Fruit fly (Drosophila melanogaster) whole organism, embryonic: Measurements from ENCODE around the gene Eip63E.
A peak's percentile ranks its signal among the peaks of the same experiment; 100 is the strongest.

ENCODE experiments used
- CG10209 ChIP-seq: fragments of 200-800 bp; sonication (Bioruptor generic); optimal IDR thresholded peaks from 3 replicates; lab custom pipeline; 2017; ENCODE audit warnings: missing biosample characterization, mild to moderate bottlenecking, missing genetic modification characterization, missing genetic modification reagents
- CG10979 ChIP-seq: fragments of 200-800 bp; sonication (Bioruptor generic); optimal IDR thresholded peaks from 2 replicates; lab custom pipeline; 2018; ENCODE audit warnings: missing biosample characterization, mild to moderate bottlenecking, missing genetic modification characterization, moderate library complexity
- CG11398 ChIP-seq: fragments of 200-800 bp; sonication (Bioruptor generic); optimal IDR thresholded peaks from 2 replicates; lab custom pipeline; 2016; ENCODE audit warnings: missing biosample characterization, missing genetic modification characterization
- CG12659 ChIP-seq: fragments of 200-800 bp; sonication (Bioruptor generic); optimal IDR thresholded peaks from 3 replicates; lab custom pipeline; 2017; ENCODE audit warnings: mild to moderate bottlenecking, missing biosample characterization, missing genetic modification reagents, missing genetic modification characterization
- CG14050 ChIP-seq: fragments of 200-800 bp; sonication (Bioruptor generic); IDR thresholded peaks from 3 replicates; pipeline ENCODE4 v1.3.6; 2022; ENCODE audit warnings: missing biosample characterization, missing genetic modification characterization
- CG1647 ChIP-seq: fragments of 200-800 bp; sonication (Bioruptor generic); optimal IDR thresholded peaks from 3 replicates; lab custom pipeline; 2016; ENCODE audit warnings: missing biosample characterization, missing genetic modification characterization
- CG18764 ChIP-seq: fragments of 200-800 bp; sonication (Bioruptor generic); optimal IDR thresholded peaks from 3 replicates; lab custom pipeline; 2016; ENCODE audit warnings: missing biosample characterization, missing genetic modification characterization
- CG30431 ChIP-seq: fragments of 200-800 bp; sonication (Bioruptor generic); optimal IDR thresholded peaks from 2 replicates; lab custom pipeline; 2017; ENCODE audit warnings: missing biosample characterization, missing genetic modification characterization
- CG31224 ChIP-seq: fragments of 200-800 bp; sonication (Bioruptor generic); IDR thresholded peaks from 2 replicates; pipeline ENCODE4 v1.3.6; 2022; ENCODE audit warnings: missing biosample characterization, missing genetic modification characterization
- CG4360 ChIP-seq: fragments of 200-800 bp; sonication (Bioruptor generic); IDR thresholded peaks from 2 replicates; pipeline ENCODE4 v1.3.6; 2022; ENCODE audit warnings: missing biosample characterization, missing genetic modification characterization
- CG6272 ChIP-seq: fragments of 200-800 bp; sonication (Bioruptor generic); IDR thresholded peaks from 2 replicates; pipeline ENCODE4 v1.3.6; 2022; ENCODE audit warnings: missing biosample characterization, missing genetic modification characterization
- CG6689 ChIP-seq: fragments of 200-800 bp; sonication (Bioruptor generic); IDR thresholded peaks from 2 replicates; pipeline ENCODE4 v1.3.6; 2022; ENCODE audit warnings: missing biosample characterization, missing genetic modification characterization
- CG7745 ChIP-seq: fragments of 200-800 bp; sonication (Bioruptor generic); optimal IDR thresholded peaks from 2 replicates; lab custom pipeline; 2018; ENCODE audit warnings: missing biosample characterization, mild to moderate bottlenecking, missing genetic modification characterization, moderate library complexity
- CG8944 ChIP-seq: fragments of 200-800 bp; sonication (Bioruptor generic); optimal IDR thresholded peaks from 3 replicates; lab custom pipeline; 2016; ENCODE audit warnings: missing biosample characterization, missing genetic modification characterization
- D ChIP-seq, 2 experiments: fragments of 200-800 bp in 1 of 2; fragments of >200 bp in 1 of 2; sonication (Bioruptor generic) in 1 of 2; optimal IDR thresholded peaks; 2 replicates in 1 of 2; 3 replicates in 1 of 2; lab custom pipeline; 2017; ENCODE audit warnings: mild to moderate bottlenecking in 1 of 2, missing biosample characterization in 1 of 2, missing genetic modification characterization in 1 of 2, missing genetic modification reagents in 1 of 2
- Dek ChIP-seq: fragments of 200-800 bp; sonication (Bioruptor generic); optimal IDR thresholded peaks from 3 replicates; lab custom pipeline; 2019; ENCODE audit warnings: missing biosample characterization, mild to moderate bottlenecking, missing genetic modification characterization, moderate library complexity
- Ets65A ChIP-seq: fragments of 200-800 bp; sonication (Bioruptor generic); peaks from one replicate; lab custom pipeline; 2016; ENCODE audit warnings: missing biosample characterization, missing genetic modification characterization
- HHEX ChIP-seq: fragments of 200-800 bp; sonication (Bioruptor generic); optimal IDR thresholded peaks from 3 replicates; lab custom pipeline; 2017; ENCODE audit warnings: missing biosample characterization, mild to moderate bottlenecking, missing genetic modification characterization, missing genetic modification reagents
- Hr51 ChIP-seq, 2 experiments: fragments of 200-800 bp; sonication (Bioruptor generic); optimal IDR thresholded peaks; 2 replicates in 1 of 2; 3 replicates in 1 of 2; lab custom pipeline; 2016 to 2018; ENCODE audit warnings: missing biosample characterization in 2 of 2, missing genetic modification characterization in 2 of 2, mild to moderate bottlenecking in 1 of 2, moderate library complexity in 1 of 2
- Med ChIP-seq: fragments of 200-800 bp; sonication (Bioruptor generic); peaks from one replicate; lab custom pipeline; 2016; ENCODE audit warnings: missing biosample characterization, missing genetic modification characterization, mild to moderate bottlenecking, inconsistent platforms, moderate library complexity
- NFAT ChIP-seq: fragments of 200-800 bp; sonication (Bioruptor generic); IDR thresholded peaks from 2 replicates; pipeline ENCODE4 v1.3.6; 2022; ENCODE audit warnings: missing biosample characterization, missing genetic modification characterization
- abd-A ChIP-seq: fragments of 200-800 bp; sonication (Bioruptor generic); optimal IDR thresholded peaks from 3 replicates; lab custom pipeline; 2019; ENCODE audit warnings: missing biosample characterization, mild to moderate bottlenecking, missing genetic modification characterization, moderate library complexity
- al ChIP-seq: fragments of 200-800 bp; sonication (Bioruptor generic); IDR thresholded peaks from 2 replicates; pipeline ENCODE4 v1.3.6; 2022; ENCODE audit warnings: missing biosample characterization, missing genetic modification characterization
- bsh ChIP-seq, 2 experiments: fragments of 200-800 bp; sonication (Bioruptor generic); optimal IDR thresholded peaks; 2 replicates each; lab custom pipeline; 2017 to 2018; ENCODE audit warnings: mild to moderate bottlenecking in 2 of 2, missing biosample characterization in 2 of 2, missing genetic modification characterization in 2 of 2, moderate library complexity in 1 of 2
- disco-r ChIP-seq: fragments of 200-800 bp; sonication (Bioruptor generic); optimal IDR thresholded peaks from 2 replicates; lab custom pipeline; 2016; ENCODE audit warnings: missing biosample characterization, missing genetic modification characterization
- dmrt11E ChIP-seq: fragments of 200-800 bp; sonication (Bioruptor generic); optimal IDR thresholded peaks from 3 replicates; lab custom pipeline; 2018; ENCODE audit warnings: missing biosample characterization, mild to moderate bottlenecking, missing genetic modification characterization, moderate library complexity
- fd3F ChIP-seq: fragments of 200-800 bp; sonication (Bioruptor generic); optimal IDR thresholded peaks from 2 replicates; lab custom pipeline; 2018; ENCODE audit warnings: missing biosample characterization, mild to moderate bottlenecking, missing genetic modification characterization, moderate library complexity
- kay ChIP-seq: fragments of 200-800 bp; sonication (Bioruptor generic); optimal IDR thresholded peaks from 2 replicates; lab custom pipeline; 2016; ENCODE audit warnings: missing biosample characterization, missing genetic modification characterization
- lola ChIP-seq, 3 experiments: fragments of >200 bp in 2 of 3; fragments of 200-800 bp in 1 of 3; sonication (Bioruptor generic) in 1 of 3; optimal IDR thresholded peaks; 2 replicates each; lab custom pipeline; 2017 to 2019; ENCODE audit warnings: missing biosample characterization in 3 of 3, missing genetic modification characterization in 3 of 3, mild to moderate bottlenecking in 1 of 3, moderate library complexity in 1 of 3
- mirr ChIP-seq: fragments of 200-800 bp; sonication (Bioruptor generic); optimal IDR thresholded peaks from 3 replicates; lab custom pipeline; 2018; ENCODE audit warnings: missing biosample characterization, mild to moderate bottlenecking, missing genetic modification characterization
- odd ChIP-seq: fragments of 200-800 bp; sonication (Bioruptor generic); optimal IDR thresholded peaks from 2 replicates; lab custom pipeline; 2017; ENCODE audit warnings: missing biosample characterization, mild to moderate bottlenecking, missing genetic modification characterization
- phol ChIP-seq: fragments of 200-800 bp; sonication (Bioruptor generic); optimal IDR thresholded peaks from 3 replicates; lab custom pipeline; 2018; ENCODE audit warnings: missing biosample characterization, mild to moderate bottlenecking, missing genetic modification characterization, moderate library complexity
- ro ChIP-seq: fragments of 200-800 bp; sonication (Bioruptor generic); IDR thresholded peaks from 2 replicates; pipeline ENCODE4 v1.3.6; 2022; ENCODE audit warnings: missing biosample characterization, missing genetic modification characterization
- sd ChIP-seq: fragments of 200-800 bp; sonication (Bioruptor generic); optimal IDR thresholded peaks from 3 replicates; lab custom pipeline; 2018; ENCODE audit warnings: missing biosample characterization, mild to moderate bottlenecking, missing genetic modification characterization, moderate library complexity
- seq ChIP-seq: fragments of 200-800 bp; sonication (Bioruptor generic); IDR thresholded peaks from 2 replicates; pipeline ENCODE4 v1.3.6; 2022; ENCODE audit warnings: missing biosample characterization, missing genetic modification characterization
- slbo ChIP-seq: fragments of 200-800 bp; sonication (Bioruptor generic); IDR thresholded peaks from 2 replicates; pipeline ENCODE4 v1.3.6; 2022; ENCODE audit warnings: missing biosample characterization, missing genetic modification characterization
- yki ChIP-seq: fragments of >200 bp; optimal IDR thresholded peaks from 3 replicates; lab custom pipeline; 2018

The Eip63E gene

DNA sequence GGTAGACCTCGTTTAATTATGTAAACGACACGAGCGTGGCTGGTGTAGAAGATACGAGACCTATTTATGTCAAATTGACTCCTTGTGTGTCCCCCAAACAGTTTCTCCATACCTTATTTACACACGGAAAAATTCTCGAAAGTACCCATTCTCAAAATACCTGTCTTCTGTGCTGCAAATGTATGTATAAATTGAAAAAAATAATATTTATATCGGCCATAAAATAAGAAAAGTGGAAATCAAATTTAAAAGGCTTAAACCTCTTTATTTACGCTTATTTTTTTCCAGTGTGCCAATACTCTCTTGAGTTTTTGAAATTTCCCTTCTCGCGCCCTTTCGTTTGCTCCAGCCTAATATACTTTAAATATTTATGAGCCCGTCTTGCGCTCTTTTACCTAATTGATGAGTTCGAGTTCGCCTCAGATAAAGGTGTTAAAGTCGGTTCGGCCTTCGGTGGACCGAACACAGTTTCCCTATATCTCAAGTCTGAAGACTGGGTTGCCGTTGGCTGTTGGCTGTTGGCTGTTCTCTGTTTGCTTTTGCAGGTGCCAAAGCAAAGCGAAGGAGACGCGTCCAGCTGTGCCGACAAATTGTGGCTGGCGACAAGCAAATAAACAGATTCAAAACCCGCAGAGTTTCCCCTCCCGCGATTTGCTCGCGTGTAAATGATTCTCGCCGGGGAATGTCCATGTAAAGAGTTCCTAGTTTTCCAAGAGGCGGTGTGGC lies 123.2 kb downstream of the Eip63E start (continued):
- TF ChIP-seq Dek (tag; lab: Kevin White, UChicago) (peak; percentile 46), CG6689 (GFP tag; lab: Robert Waterston, UW) (peak; percentile 66), disco-r (peak; percentile 44), kay (GFP tag; lab: Kevin White, UChicago) (peak; percentile 65), CG18764 (GFP tag; lab: Kevin White, UChicago) (peak; percentile 38), D (optimal IDR thresholded peaks at IDR 0.05; lab: Kevin White, UChicago) (no peak), D (GFP tag; optimal IDR thresholded peaks at IDR 0.05; lab: Kevin White, UChicago) (peak; percentile 62), HHEX (GFP tag; lab: Kevin White, UChicago) (peak; percentile 14), fd3F (GFP tag; lab: Kevin White, UChicago) (no peak), Ets65A (GFP tag; lab: Kevin White, UChicago) (peak; percentile 93), CG31224 (GFP tag; lab: Robert Waterston, UW) (0 out of 2 replicates have a peak, but pooled peaks have one; percentile 9), CG10209 (GFP tag; lab: Kevin White, UChicago) (peak; percentile 80), CG4360 (peak; percentile 53; the same call in 1 of the 2 replicates), mirr (no peak), Hr51 (GFP tag; optimal IDR thresholded peaks at IDR 0.05; lab: Kevin White, UChicago) (peak; percentile 45 to 70), CG11398 (GFP tag; lab: Kevin White, UChicago) (peak; percentile 46), seq (GFP tag; lab: Robert Waterston, UW) (peak; percentile 49; the same call in 1 of the 2 replicates), odd (GFP tag; lab: Kevin White, UChicago) (peak; percentile 65), CG12659 (peak; percentile 42), ro (GFP tag; lab: Robert Waterston, UW) (peak; percentile 26; the same call in 1 of the 2 replicates), CG30431 (GFP tag; lab: Kevin White, UChicago) (peak; percentile 80), CG7745 (tag; lab: Kevin White, UChicago) (peak; percentile 74), sd (tag; lab: Kevin White, UChicago) (peak; percentile 27), slbo (GFP tag; lab: Robert Waterston, UW) (0 out of 2 replicates have a peak, but pooled peaks have one; percentile 12)
- TF ChIP-seq, all 482 proteins: peak for 290

dm6 chr3L:3639324-3639723 lies 123.8 kb downstream of the Eip63E start:
- peak; percentile 29 for TF ChIP-seq dmrt11E
- TF ChIP-seq CG6272 (GFP tag; lab: Robert Waterston, UW), result no peak
- TF ChIP-seq phol (tag; lab: Kevin White, UChicago), result peak; percentile 13
- no peak for TF ChIP-seq CG1647 (GFP tag; lab: Kevin White, UChicago)
- peak; percentile 5 for TF ChIP-seq Med (GFP tag; lab: Kevin White, UChicago)
- TF ChIP-seq al, result no peak
- TF ChIP-seq CG10979, result peak; percentile 23
- TF ChIP-seq lola (GFP tag; optimal IDR thresholded peaks at IDR 0.05; lab: Kevin White, UChicago), result no peak
- no peak for TF ChIP-seq abd-A
- TF ChIP-seq yki (lab: Kevin White, UChicago), result no peak
- no peak for TF ChIP-seq NFAT (GFP tag; lab: Robert Waterston, UW)
- TF ChIP-seq CG8944 (GFP tag; lab: Kevin White, UChicago), result no peak
- peak in 1 of 2 experiments; percentile 25 for TF ChIP-seq bsh (GFP tag; optimal IDR thresholded peaks at IDR 0.05; lab: Kevin White, UChicago)
- no peak for TF ChIP-seq CG14050
